Fruit fly (Drosophila melanogaster): Measurements from ENCODE around the gene Pdss2.

Gene Pdss2

dm6 chr3L:21023364-21023763 is 4.4 kb upstream of the Pdss2 start (continued):
- TF ChIP-seq psq (GFP tag; optimal IDR thresholded peaks at IDR 0.05): peak; percentile 74
- no peak for TF ChIP-seq CG8924 (tag; optimal IDR thresholded peaks at IDR 0.05)
- no peak; the same call in 1 of the 3 replicates for TF ChIP-seq Dbx (GFP tag; IDR thresholded peaks at IDR 0.05)
- no peak for TF ChIP-seq Atf-2 (GFP tag; optimal IDR thresholded peaks at IDR 0.05)
- TF ChIP-seq CG2889 (GFP tag; IDR thresholded peaks at IDR 0.05): no peak
- no peak for TF ChIP-seq hkb (optimal IDR thresholded peaks at IDR 0.05)
- no peak for TF ChIP-seq hkb (GFP tag; IDR thresholded peaks at IDR 0.05)
- no peak for TF ChIP-seq CG12219 (GFP tag; optimal IDR thresholded peaks at IDR 0.05)
- TF ChIP-seq CG6175 (GFP tag; IDR thresholded peaks at IDR 0.05): no peak
- no peak for TF ChIP-seq fd102C (GFP tag; optimal IDR thresholded peaks at IDR 0.05)
- TF ChIP-seq Doc2 (GFP tag; IDR thresholded peaks at IDR 0.05): no peak
- TF ChIP-seq Hmx (GFP tag; optimal IDR thresholded peaks at IDR 0.05): no peak
- TF ChIP-seq ara (GFP tag; IDR thresholded peaks at IDR 0.05): no peak
- no peak for TF ChIP-seq CG4424 (GFP tag; optimal IDR thresholded peaks at IDR 0.05)
- no peak for TF ChIP-seq CG16815 (GFP tag; optimal IDR thresholded peaks at IDR 0.05)
- TF ChIP-seq dmrt99B (tag; optimal IDR thresholded peaks at IDR 0.05): no peak
- TF ChIP-seq MBD-R2 (GFP tag; IDR thresholded peaks at IDR 0.05): no peak
- TF ChIP-seq Hand (GFP tag; optimal IDR thresholded peaks at IDR 0.05): no peak
- no peak for TF ChIP-seq CG14050 (GFP tag; IDR thresholded peaks at IDR 0.05)
- no peak for TF ChIP-seq TFAM (GFP tag; optimal IDR thresholded peaks at IDR 0.05)
- no peak for TF ChIP-seq CG11696 (GFP tag; IDR thresholded peaks at IDR 0.05)
- TF ChIP-seq HmgZ (tag; optimal IDR thresholded peaks at IDR 0.05): no peak
- TF ChIP-seq CG13624 (GFP tag; optimal IDR thresholded peaks at IDR 0.05): no peak
- no peak for TF ChIP-seq gro (GFP tag; optimal IDR thresholded peaks at IDR 0.05)
- no peak for TF ChIP-seq phol (tag; optimal IDR thresholded peaks at IDR 0.05)
- TF ChIP-seq CG12942 (GFP tag; optimal IDR thresholded peaks at IDR 0.05): no peak
- TF ChIP-seq ac (GFP tag; optimal IDR thresholded peaks at IDR 0.05): no peak

- TF ChIP-seq ci (GFP tag; IDR thresholded peaks at IDR 0.05) (no peak), fu2 (GFP tag; optimal IDR thresholded peaks at IDR 0.05) (no peak), CG2116 (GFP tag; optimal IDR thresholded peaks at IDR 0.05) (no peak), CG3995 (GFP tag; optimal IDR thresholded peaks at IDR 0.05) (peak; percentile 62), pita (GFP tag; optimal IDR thresholded peaks at IDR 0.05) (no peak), nerfin-1 (tag; optimal IDR thresholded peaks at IDR 0.05) (no peak), CG15011 (GFP tag; optimal IDR thresholded peaks at IDR 0.05) (no peak), CG3847 (GFP tag; IDR thresholded peaks at IDR 0.05) (no peak), Awh (GFP tag; IDR thresholded peaks at IDR 0.05) (peak; percentile 49; the same call in 1 of the 2 replicates), E2f2 (GFP tag; IDR thresholded peaks at IDR 0.05) (no peak), crc (GFP tag; optimal IDR thresholded peaks at IDR 0.05) (no peak), CG6683 (GFP tag; optimal IDR thresholded peaks at IDR 0.05) (no peak), unc-4 (GFP tag; IDR thresholded peaks at IDR 0.05; ENCODE audit: partially characterized antibody) (no peak), CG7357 (GFP tag; IDR thresholded peaks at IDR 0.05) (no peak), CG6175 (GFP tag; IDR thresholded peaks at IDR 0.05) (peak; percentile 59; the same call in 1 of the 3 replicates), CG18262 (tag; optimal IDR thresholded peaks at IDR 0.05) (no peak), CG7556 (GFP tag; optimal IDR thresholded peaks at IDR 0.05) (no peak), Opbp (GFP tag; IDR thresholded peaks at IDR 0.05; ENCODE audit: partially characterized antibody) (no peak), Mrtf (GFP tag; IDR thresholded peaks at IDR 0.05) (no peak), HLHmδ (GFP tag; optimal IDR thresholded peaks at IDR 0.05) (no peak), CG16813 (GFP tag; IDR thresholded peaks at IDR 0.05; ENCODE audit: partially characterized antibody) (no peak), zen (tag; optimal IDR thresholded peaks at IDR 0.05) (no peak), vfl (GFP tag; optimal IDR thresholded peaks at IDR 0.05) (no peak), Camta (GFP tag; optimal IDR thresholded peaks at IDR 0.05) (no peak), amos (GFP tag; IDR thresholded peaks at IDR 0.05; ENCODE audit: partially characterized antibody) (no peak), Gug (GFP tag; IDR thresholded peaks at IDR 0.05) (no peak), Sry-β (GFP tag; optimal IDR thresholded peaks at IDR 0.05) (no peak), dimm (GFP tag; IDR thresholded peaks at IDR 0.05) (no peak)
Measured at dm6 chr3L:21023795-21024194, 3.9 kb upstream of the Pdss2 start.
